Worm (Caenorhabditis elegans) whole organism, midembryonic: Measurements from ENCODE around the gene F59B2.14.

ENCODE experiments used
- T22C8.4 ChIP-seq: fragments of 200-800 bp; sonication (Bioruptor generic); IDR thresholded peaks from 2 replicates; pipeline ENCODE4 v1.3.6; 2022; ENCODE audit warnings: missing genetic modification characterization, missing compliant biosample characterization
- cog-1 ChIP-seq: sonication (generic microtip); optimal IDR thresholded peaks from 2 replicates; lab custom pipeline; 2016; ENCODE audit warnings: missing genetic modification characterization, missing compliant biosample characterization
- ref-1 ChIP-seq: fragments of 200-800 bp; sonication (Bioruptor generic); conservative IDR thresholded peaks from 2 replicates; pipeline ENCODE4 v1.3.6; 2022; ENCODE audit warnings: missing genetic modification reagents, missing genetic modification characterization, missing compliant biosample characterization
- tab-1 ChIP-seq: fragments of 200-800 bp; sonication (Bioruptor generic); IDR thresholded peaks from 2 replicates; pipeline ENCODE4 v1.3.6; 2022; ENCODE audit warnings: missing genetic modification characterization, missing compliant biosample characterization
- ztf-29 ChIP-seq: fragments of 200-800 bp; sonication (Bioruptor generic); IDR thresholded peaks from 2 replicates; pipeline ENCODE4 v1.3.6; 2022; ENCODE audit warnings: missing genetic modification reagents, missing genetic modification characterization, missing compliant biosample characterization

ce11 chrIII:8988544-8988943, 33.9 kb downstream of the F59B2.14 start:
- TF ChIP-seq tab-1 (GFP tag; lab: Robert Waterston, UW) (no peak), ztf-29 (GFP tag; lab: Robert Waterston, UW) (no peak), T22C8.4 (GFP tag; lab: Robert Waterston, UW) (no peak; the same call in 1 of the 2 replicates), cog-1 (tag; lab: Kevin White, UChicago) (no peak), ref-1 (GFP tag; lab: Robert Waterston, UW) (no peak)
